Worm (Caenorhabditis elegans): Measurements from ENCODE around the gene C06G3.8.

Gene C06G3.8

ce11 chrIV:6997918-6998317 lies 34.4 kb downstream of the C06G3.8 start:
- TF ChIP-seq F37B4.10 (GFP tag; IDR thresholded peaks at IDR 0.05) (no peak), dpl-1 (GFP tag; optimal IDR thresholded peaks at IDR 0.05) (no peak), hmg-20 (GFP tag; IDR thresholded peaks at IDR 0.05) (no peak), Y95B8A.8 (GFP tag; IDR thresholded peaks at IDR 0.05) (no peak), mel-28 (tag; optimal IDR thresholded peaks at IDR 0.05; ENCODE audit: borderline replicate concordance) (no peak), bed-1 (GFP tag; IDR thresholded peaks at IDR 0.05) (no peak), nfya-1 (tag; optimal IDR thresholded peaks at IDR 0.05; ENCODE audit: borderline replicate concordance, insufficient read depth) (no peak), repo-1 (tag; optimal IDR thresholded peaks at IDR 0.05) (no peak), ceh-40 (GFP tag; IDR thresholded peaks at IDR 0.05) (no peak)

ce11 chrIV:6991070-6991469 lies 41.3 kb downstream of the C06G3.8 start:
- TF ChIP-seq attf-5 (GFP tag; optimal IDR thresholded peaks at IDR 0.05): no peak
- TF ChIP-seq hsf-1 (GFP tag; IDR thresholded peaks at IDR 0.05): no peak
- TF ChIP-seq B0336.3 (GFP tag; IDR thresholded peaks at IDR 0.05): no peak
- TF ChIP-seq tbx-9 (tag; optimal IDR thresholded peaks at IDR 0.05; ENCODE audit: borderline replicate concordance): no peak
- TF ChIP-seq aptf-3 (GFP tag; IDR thresholded peaks at IDR 0.05): no peak
- no peak for TF ChIP-seq pha-4 (tag; optimal IDR thresholded peaks at IDR 0.05)
- no peak for TF ChIP-seq fkh-3 (tag; optimal IDR thresholded peaks at IDR 0.05)
- TF ChIP-seq die-1 (tag; optimal IDR thresholded peaks at IDR 0.05): no peak
- no peak for TF ChIP-seq nfyb-1 (GFP tag; IDR thresholded peaks at IDR 0.05)
- no peak for TF ChIP-seq him-1 (tag; optimal IDR thresholded peaks at IDR 0.05)
- TF ChIP-seq hlh-26 (GFP tag; conservative IDR thresholded peaks at IDR 0.05): no peak
- no peak for TF ChIP-seq F55B11.4 (tag; optimal IDR thresholded peaks at IDR 0.05; ENCODE audit: borderline replicate concordance, insufficient read depth)
- no peak for TF ChIP-seq ets-4 (GFP tag; optimal IDR thresholded peaks at IDR 0.05)
- no peak for TF ChIP-seq madf-10 (tag; optimal IDR thresholded peaks at IDR 0.05)
- no peak for TF ChIP-seq akir-1 (GFP tag; optimal IDR thresholded peaks at IDR 0.05)
- TF ChIP-seq egrh-3 (GFP tag; IDR thresholded peaks at IDR 0.05): no peak
- no peak for TF ChIP-seq F23B12.7 (tag; optimal IDR thresholded peaks at IDR 0.05; ENCODE audit: insufficient read depth)
- TF ChIP-seq zfh-2 (GFP tag; conservative IDR thresholded peaks at IDR 0.05): no peak
- TF ChIP-seq F57A8.1 (GFP tag; optimal IDR thresholded peaks at IDR 0.05): no peak
- no peak for TF ChIP-seq gei-17 (GFP tag; optimal IDR thresholded peaks at IDR 0.05)

DNA sequence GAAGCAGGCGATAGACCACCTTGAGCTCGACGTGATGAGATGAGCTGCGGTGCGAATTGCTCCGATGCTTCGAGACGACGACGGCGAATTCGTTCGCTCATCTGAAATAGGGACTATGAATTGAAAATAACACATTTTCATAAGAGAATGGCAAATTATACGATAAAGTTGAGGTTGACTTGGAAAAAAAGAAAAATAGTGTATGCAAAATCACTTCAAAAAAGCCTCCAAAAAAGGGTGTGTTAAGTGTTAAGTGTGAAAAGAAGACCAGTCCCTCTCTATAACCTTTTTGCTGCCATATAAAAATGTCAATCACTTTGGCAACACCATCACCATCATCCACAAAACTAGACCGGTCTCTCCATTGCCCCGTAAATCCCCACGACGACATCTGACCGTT lies 45.5 kb downstream of the C06G3.8 start, which contains the start of gene prkl-1:
prkl-1 (minus strand) TSS at position 101 of the 400 bp plus-strand sequence.
- no peak for TF ChIP-seq ztf-6 (GFP tag; IDR thresholded peaks at IDR 0.05)
- TF ChIP-seq egl-18 (GFP tag; IDR thresholded peaks at IDR 0.05): no peak
- TF ChIP-seq ceh-58 (GFP tag; IDR thresholded peaks at IDR 0.05): no peak
- no peak for TF ChIP-seq hmg-20 (GFP tag; IDR thresholded peaks at IDR 0.05)
- TF ChIP-seq F49E8.2 (tag; optimal IDR thresholded peaks at IDR 0.05; ENCODE audit: insufficient read depth): no peak
- TF ChIP-seq ekl-4 (GFP tag; IDR thresholded peaks at IDR 0.05): no peak
- TF ChIP-seq F37B4.10 (GFP tag; IDR thresholded peaks at IDR 0.05): no peak

Measured in whole organism, young adult.